Fruit fly (Drosophila melanogaster): ENCODE measurements around the gene CG34049.

DNA sequence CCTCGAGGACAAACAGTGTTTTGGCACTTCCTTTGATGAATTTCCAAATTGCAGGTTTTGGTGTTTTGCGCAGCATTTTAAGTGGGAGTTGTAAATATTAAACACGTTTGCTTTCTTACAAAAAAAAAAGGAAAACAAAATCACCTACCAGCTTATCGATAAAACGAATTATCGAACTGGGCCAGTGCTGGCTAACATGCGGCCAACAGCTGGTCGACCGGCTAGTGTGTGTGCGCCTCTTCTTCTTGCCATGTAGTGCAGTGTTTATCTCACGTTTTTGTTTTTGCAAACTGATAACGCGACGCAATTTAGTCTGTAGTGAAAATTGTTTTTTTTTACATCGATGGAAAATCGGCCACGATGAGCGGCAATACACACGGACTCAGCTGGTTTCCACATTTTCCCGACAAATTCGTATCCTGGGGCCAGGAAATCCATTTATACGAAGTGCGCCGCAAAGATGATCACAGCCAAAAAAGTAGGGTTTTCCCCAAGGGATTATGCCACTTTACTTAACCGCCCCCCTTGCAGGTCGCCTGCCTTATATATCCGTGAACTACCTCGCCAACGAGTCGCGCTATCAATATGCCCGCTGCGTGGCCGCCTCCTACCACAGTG lies 47.9 kb downstream of the CG34049 start, which contains the start of the genes CG15386, CG42371 and mio:
- TF ChIP-seq CG7045 (GFP tag; optimal IDR thresholded peaks at IDR 0.05): no peak
- TF ChIP-seq tj (GFP tag; optimal IDR thresholded peaks at IDR 0.05): peak; percentile 38
- peak; percentile 71 for TF ChIP-seq CG33017 (tag; optimal IDR thresholded peaks at IDR 0.05)
- no peak for TF ChIP-seq toe (GFP tag; optimal IDR thresholded peaks at IDR 0.05)
- TF ChIP-seq CG1620 (GFP tag; optimal IDR thresholded peaks at IDR 0.05): peak; percentile 32
- no peak for TF ChIP-seq cnc (optimal IDR thresholded peaks at IDR 0.05)
- TF ChIP-seq CG12768 (GFP tag; optimal IDR thresholded peaks at IDR 0.05): peak; percentile 27
- TF ChIP-seq bab1 (GFP tag; optimal IDR thresholded peaks at IDR 0.05): peak; percentile 54
- TF ChIP-seq CG14711 (tag; optimal IDR thresholded peaks at IDR 0.05): peak; percentile 47
- peak; percentile 66 for TF ChIP-seq Crg-1 (GFP tag; optimal IDR thresholded peaks at IDR 0.05)
- TF ChIP-seq kay (GFP tag; ENCODE audit: borderline replicate concordance): no peak
- peak; percentile 74 for TF ChIP-seq CG11617 (GFP tag; optimal IDR thresholded peaks at IDR 0.05)
- TF ChIP-seq Mnt (GFP tag; optimal IDR thresholded peaks at IDR 0.05): peak; percentile 94
- no peak for TF ChIP-seq CG5204 (GFP tag; optimal IDR thresholded peaks at IDR 0.05)
